Fruit fly (Drosophila melanogaster): ENCODE results near the gene baz.
A peak's percentile ranks its signal among the peaks of the same experiment; 100 is the strongest.

- TF ChIP-seq br (GFP tag; optimal IDR thresholded peaks at IDR 0.05) (no peak), foxo (GFP tag; optimal IDR thresholded peaks at IDR 0.05) (peak in 1 of 2 experiments; percentile 42), usp (GFP tag; optimal IDR thresholded peaks at IDR 0.05) (no peak), fru (GFP tag; optimal IDR thresholded peaks at IDR 0.05) (peak; percentile 20), h (GFP tag; optimal IDR thresholded peaks at IDR 0.05) (peak; percentile 34), lola (GFP tag; optimal IDR thresholded peaks at IDR 0.05) (no peak), Jra (GFP tag; optimal IDR thresholded peaks at IDR 0.05) (no peak), Hnf4 (GFP tag; optimal IDR thresholded peaks at IDR 0.05) (peak; percentile 7), CG32264 (GFP tag; optimal IDR thresholded peaks at IDR 0.05) (no peak), OdsH (GFP tag; optimal IDR thresholded peaks at IDR 0.05) (no peak), rgr (GFP tag; optimal IDR thresholded peaks at IDR 0.05) (peak; percentile 50), Dfd (GFP tag; optimal IDR thresholded peaks at IDR 0.05) (no peak), pan (optimal IDR thresholded peaks at IDR 0.05) (no peak)
Measured at dm6 chrX:17175558-17176189, 15.9 kb downstream of the baz start.
